Fruit fly (Drosophila melanogaster) whole organism, prepupa: ENCODE results near the gene amos.
A peak's percentile ranks its signal among the peaks of the same experiment; 100 is the strongest.

ENCODE experiments used
- CG10631 ChIP-seq: fragments of 200-800 bp; sonication (Bioruptor generic); optimal IDR thresholded peaks from 2 replicates; lab custom pipeline; 2016; ENCODE audit warnings: missing biosample characterization, missing genetic modification characterization
- CG10669 ChIP-seq: fragments of 200-800 bp; sonication (Bioruptor generic); optimal IDR thresholded peaks from 3 replicates; lab custom pipeline; 2018; ENCODE audit warnings: missing biosample characterization, mild to moderate bottlenecking, missing genetic modification characterization, moderate library complexity
- CG11294 ChIP-seq: fragments of 200-800 bp; sonication (Bioruptor generic); IDR thresholded peaks from 2 replicates; pipeline ENCODE4 v1.3.6; 2022; ENCODE audit warnings: missing biosample characterization, missing genetic modification characterization
- CG11762 ChIP-seq: fragments of 200-800 bp; sonication (Bioruptor generic); optimal IDR thresholded peaks from 3 replicates; lab custom pipeline; 2016; ENCODE audit warnings: missing biosample characterization, missing genetic modification characterization; ENCODE audit not compliant: insufficient read depth
- CG11902 ChIP-seq: fragments of 200-800 bp; sonication (Bioruptor generic); optimal IDR thresholded peaks from 3 replicates; lab custom pipeline; 2016; ENCODE audit warnings: missing biosample characterization, missing genetic modification characterization
- CG15336 ChIP-seq: fragments of 200-800 bp; sonication (Bioruptor generic); IDR thresholded peaks from 2 replicates; pipeline ENCODE4 v1.3.6; 2022; ENCODE audit warnings: missing biosample characterization, missing genetic modification characterization
- CG1621 ChIP-seq: fragments of 200-800 bp; sonication (Bioruptor generic); optimal IDR thresholded peaks from 3 replicates; lab custom pipeline; 2018; ENCODE audit warnings: missing biosample characterization, mild to moderate bottlenecking, missing genetic modification characterization
- CG16779 ChIP-seq: fragments of 200-800 bp; sonication (Bioruptor generic); optimal IDR thresholded peaks from 3 replicates; lab custom pipeline; 2017; ENCODE audit warnings: missing biosample characterization, mild to moderate bottlenecking, missing genetic modification characterization
- CG3032 ChIP-seq: fragments of 200-800 bp; optimal IDR thresholded peaks from 2 replicates; lab custom pipeline; 2019; ENCODE audit warnings: missing biosample characterization, mild to moderate bottlenecking, missing genetic modification characterization, moderate library complexity
- CG32006 ChIP-seq: fragments of 200-800 bp; sonication (Bioruptor generic); optimal IDR thresholded peaks from 3 replicates; lab custom pipeline; 2017; ENCODE audit warnings: missing biosample characterization, mild to moderate bottlenecking, missing genetic modification characterization
- CG34406 ChIP-seq: fragments of 200-800 bp; sonication (Bioruptor generic); optimal IDR thresholded peaks from 3 replicates; lab custom pipeline; 2016; ENCODE audit warnings: missing biosample characterization, missing genetic modification characterization
- CG4318 ChIP-seq: fragments of 200-800 bp; sonication (Bioruptor generic); optimal IDR thresholded peaks from 3 replicates; lab custom pipeline; 2017; ENCODE audit warnings: missing biosample characterization, mild to moderate bottlenecking, missing genetic modification characterization
- CG6163 ChIP-seq: fragments of 200-800 bp; sonication (Bioruptor generic); IDR thresholded peaks from 3 replicates; pipeline ENCODE4 v1.3.6; 2022; ENCODE audit warnings: missing biosample characterization, missing genetic modification characterization
- CG6792 ChIP-seq: fragments of 200-800 bp; sonication (Bioruptor generic); optimal IDR thresholded peaks from 3 replicates; lab custom pipeline; 2016; ENCODE audit warnings: missing biosample characterization, missing genetic modification characterization
- CG6854 ChIP-seq: fragments of 200-800 bp; sonication (Bioruptor generic); optimal IDR thresholded peaks from 2 replicates; lab custom pipeline; 2017; ENCODE audit warnings: missing biosample characterization, mild to moderate bottlenecking, missing genetic modification characterization
- CG7368 ChIP-seq: fragments of 200-800 bp; sonication (Bioruptor generic); optimal IDR thresholded peaks from 3 replicates; lab custom pipeline; 2016; ENCODE audit warnings: missing biosample characterization, missing genetic modification characterization
- CG8119 ChIP-seq: fragments of 200-800 bp; sonication (Bioruptor generic); IDR thresholded peaks from 3 replicates; pipeline ENCODE4 v1.3.6; 2022; ENCODE audit warnings: missing biosample characterization, missing genetic modification characterization
- CG8632 ChIP-seq: fragments of 200-800 bp; sonication (Bioruptor generic); optimal IDR thresholded peaks from 3 replicates; lab custom pipeline; 2016; ENCODE audit warnings: missing biosample characterization, missing genetic modification characterization
- CG9139 ChIP-seq: fragments of 200-800 bp; sonication (Bioruptor generic); optimal IDR thresholded peaks from 3 replicates; lab custom pipeline; 2017; ENCODE audit warnings: missing biosample characterization, mild to moderate bottlenecking, missing genetic modification characterization
- Eip78C ChIP-seq: fragments of 200-800 bp; sonication (Bioruptor generic); peaks from one replicate; lab custom pipeline; 2016; ENCODE audit warnings: missing biosample characterization, missing genetic modification characterization
- Eip93F ChIP-seq: fragments of 200-800 bp; sonication (Bioruptor generic); optimal IDR thresholded peaks from 2 replicates; lab custom pipeline; 2016; ENCODE audit warnings: missing biosample characterization, mild to moderate bottlenecking, missing genetic modification characterization
- Ets21C ChIP-seq: fragments of 200-800 bp; sonication (Bioruptor generic); optimal IDR thresholded peaks from 3 replicates; lab custom pipeline; 2016; ENCODE audit warnings: missing biosample characterization, missing genetic modification characterization
- Ets96B ChIP-seq: fragments of 200-800 bp; optimal IDR thresholded peaks from 2 replicates; lab custom pipeline; 2019; ENCODE audit warnings: missing biosample characterization, mild to moderate bottlenecking, missing genetic modification characterization, moderate library complexity
- Gug ChIP-seq: fragments of 200-800 bp; sonication (Bioruptor generic); IDR thresholded peaks from 2 replicates; pipeline ENCODE4 v1.3.6; 2022; ENCODE audit warnings: missing biosample characterization, missing genetic modification characterization
- Hr38 ChIP-seq: sonication (Bioruptor generic); optimal IDR thresholded peaks from 2 replicates; lab custom pipeline; 2016; ENCODE audit warnings: missing biosample characterization, missing genetic modification characterization
- Lpt ChIP-seq: fragments of 200-800 bp; sonication (Bioruptor generic); optimal IDR thresholded peaks from 3 replicates; lab custom pipeline; 2016; ENCODE audit warnings: missing biosample characterization, missing genetic modification characterization
- Met ChIP-seq: fragments of 200-800 bp; sonication (Bioruptor generic); optimal IDR thresholded peaks from 3 replicates; lab custom pipeline; 2016; ENCODE audit warnings: missing biosample characterization, missing genetic modification characterization
- OdsH ChIP-seq: fragments of 200-800 bp; sonication (Bioruptor generic); optimal IDR thresholded peaks from 3 replicates; lab custom pipeline; 2016; ENCODE audit warnings: missing biosample characterization, missing genetic modification characterization
- Smox ChIP-seq: fragments of 200-800 bp; sonication (Bioruptor generic); optimal IDR thresholded peaks from 3 replicates; lab custom pipeline; 2016; ENCODE audit warnings: missing biosample characterization, missing genetic modification characterization
- Sox102F ChIP-seq: fragments of 200-800 bp; sonication (Bioruptor generic); optimal IDR thresholded peaks from 2 replicates; lab custom pipeline; 2016; ENCODE audit warnings: missing biosample characterization, mild to moderate bottlenecking, missing genetic modification characterization
- Sox14 ChIP-seq: fragments of 200-800 bp; sonication (Bioruptor generic); optimal IDR thresholded peaks from 3 replicates; lab custom pipeline; 2016; ENCODE audit warnings: missing biosample characterization, missing genetic modification characterization
- Sox15 ChIP-seq: fragments of 200-800 bp; sonication (Bioruptor generic); optimal IDR thresholded peaks from 3 replicates; lab custom pipeline; 2016; ENCODE audit warnings: missing biosample characterization, missing genetic modification characterization
- achi ChIP-seq: fragments of 200-800 bp; sonication (Bioruptor generic); optimal IDR thresholded peaks from 3 replicates; lab custom pipeline; 2016; ENCODE audit warnings: missing biosample characterization, missing genetic modification characterization
- acj6 ChIP-seq: fragments of 200-800 bp; sonication (Bioruptor generic); optimal IDR thresholded peaks from 3 replicates; lab custom pipeline; 2016; ENCODE audit warnings: missing biosample characterization, missing genetic modification characterization
- cyc ChIP-seq: fragments of 200-800 bp; sonication (Bioruptor generic); optimal IDR thresholded peaks from 3 replicates; lab custom pipeline; 2016; ENCODE audit warnings: missing biosample characterization, missing genetic modification characterization
- dac ChIP-seq: fragments of 200-800 bp; sonication (Bioruptor generic); optimal IDR thresholded peaks from 2 replicates; lab custom pipeline; 2017; ENCODE audit warnings: missing biosample characterization, mild to moderate bottlenecking, missing genetic modification characterization
- esn ChIP-seq: fragments of 200-800 bp; sonication (Bioruptor generic); optimal IDR thresholded peaks from 2 replicates; lab custom pipeline; 2016; ENCODE audit warnings: missing biosample characterization, mild to moderate bottlenecking, missing genetic modification characterization, moderate library complexity
- fd85E ChIP-seq: fragments of 200-800 bp; sonication (Bioruptor generic); optimal IDR thresholded peaks from 3 replicates; lab custom pipeline; 2016; ENCODE audit warnings: missing biosample characterization, missing genetic modification characterization
- fkh ChIP-seq: fragments of 200-800 bp; sonication (Bioruptor generic); optimal IDR thresholded peaks from 3 replicates; lab custom pipeline; 2017; ENCODE audit warnings: missing biosample characterization, mild to moderate bottlenecking, missing genetic modification characterization, moderate library complexity
- lz ChIP-seq: fragments of 200-800 bp; sonication (Bioruptor generic); optimal IDR thresholded peaks from 3 replicates; lab custom pipeline; 2016; ENCODE audit warnings: missing biosample characterization, missing genetic modification characterization
- net ChIP-seq: fragments of 200-800 bp; sonication (Bioruptor generic); optimal IDR thresholded peaks from 3 replicates; lab custom pipeline; 2016; ENCODE audit warnings: missing biosample characterization, missing genetic modification characterization
- salr ChIP-seq, 2 experiments: fragments of 200-800 bp; sonication (Bioruptor generic); optimal IDR thresholded peaks; 3 replicates each; lab custom pipeline; 2016 to 2018; ENCODE audit warnings: missing biosample characterization in 2 of 2, missing genetic modification characterization in 2 of 2, mild to moderate bottlenecking in 1 of 2
- ss ChIP-seq, 2 experiments: fragments of 200-800 bp; sonication (Bioruptor generic); optimal IDR thresholded peaks; 2 replicates in 1 of 2; 3 replicates in 1 of 2; lab custom pipeline; 2017 to 2018; ENCODE audit warnings: mild to moderate bottlenecking in 2 of 2, missing biosample characterization in 2 of 2, missing genetic modification characterization in 2 of 2, moderate library complexity in 1 of 2
- svp ChIP-seq: fragments of 200-800 bp; sonication (Bioruptor generic); peaks from one replicate; lab custom pipeline; 2016; ENCODE audit warnings: missing biosample characterization, missing genetic modification characterization
- vri ChIP-seq: fragments of 200-800 bp; sonication (Bioruptor generic); optimal IDR thresholded peaks from 3 replicates; lab custom pipeline; 2016; ENCODE audit warnings: missing biosample characterization, mild to moderate bottlenecking, missing genetic modification characterization

Gene amos

dm6 chr2L:18554205-18554604, 42.5 kb downstream of the amos start (continued):
- no peak for TF ChIP-seq Smox
- no peak for TF ChIP-seq CG11294 (GFP tag; lab: Robert Waterston, UW)
- TF ChIP-seq Ets96B (tag; lab: Kevin White, UChicago) = no peak
- no peak for TF ChIP-seq CG10669 (GFP tag; lab: Kevin White, UChicago)
- TF ChIP-seq acj6 (GFP tag; lab: Kevin White, UChicago) = no peak
- TF ChIP-seq OdsH (GFP tag; lab: Kevin White, UChicago) = peak; percentile 0
- no peak for TF ChIP-seq Gug (GFP tag; lab: Robert Waterston, UW)
- TF ChIP-seq CG6163 (GFP tag; lab: Robert Waterston, UW) = peak; percentile 40; the same call in 1 of the 3 replicates
- TF ChIP-seq Ets21C = no peak
- peak; percentile 13 for TF ChIP-seq Eip78C (GFP tag; lab: Kevin White, UChicago)
- TF ChIP-seq Eip93F (GFP tag; lab: Kevin White, UChicago) = no peak
- TF ChIP-seq CG32006 (GFP tag; lab: Kevin White, UChicago) = peak; percentile 50
- TF ChIP-seq CG6792 (GFP tag; lab: Kevin White, UChicago) = no peak
- TF ChIP-seq Sox15 (GFP tag; lab: Kevin White, UChicago) = no peak
- TF ChIP-seq Met (GFP tag; lab: Kevin White, UChicago) = no peak
- TF ChIP-seq CG16779 (tag; lab: Kevin White, UChicago) = no peak
- no peak for TF ChIP-seq ss (GFP tag; optimal IDR thresholded peaks at IDR 0.05; lab: Kevin White, UChicago)

- TF ChIP-seq Eip78C (GFP tag; lab: Kevin White, UChicago) = peak; percentile 20
- TF ChIP-seq Lpt = no peak
- no peak for TF ChIP-seq CG16779 (tag; lab: Kevin White, UChicago)
- no peak for TF ChIP-seq lz (GFP tag; lab: Kevin White, UChicago)
- no peak for TF ChIP-seq net (GFP tag; lab: Kevin White, UChicago)
- TF ChIP-seq achi (GFP tag; lab: Kevin White, UChicago) = no peak
- TF ChIP-seq vri (GFP tag; lab: Kevin White, UChicago) = peak; percentile 68
- no peak for TF ChIP-seq fd85E (GFP tag; lab: Kevin White, UChicago)
- TF ChIP-seq esn (GFP tag; lab: Kevin White, UChicago) = no peak
- no peak for TF ChIP-seq CG11294 (GFP tag; lab: Robert Waterston, UW)
- no peak for TF ChIP-seq CG3032 (tag; lab: Kevin White, UChicago)
- no peak for TF ChIP-seq ss (GFP tag; optimal IDR thresholded peaks at IDR 0.05; lab: Kevin White, UChicago)
- TF ChIP-seq Sox14 = no peak
- TF ChIP-seq Ets96B (tag; lab: Kevin White, UChicago) = no peak
- TF ChIP-seq fkh (GFP tag; lab: Kevin White, UChicago) = peak; percentile 66
- no peak for TF ChIP-seq CG6163 (GFP tag; lab: Robert Waterston, UW)
- no peak for TF ChIP-seq OdsH (GFP tag; lab: Kevin White, UChicago)
- TF ChIP-seq dac = no peak
These were observed 47.3 kb downstream of the amos start for dm6 chr2L:18549470-18549869.

- TF ChIP-seq acj6 (GFP tag; lab: Kevin White, UChicago) (peak; percentile 6), Gug (GFP tag; lab: Robert Waterston, UW) (peak; percentile 64), CG9139 (GFP tag; lab: Kevin White, UChicago) (no peak), CG32006 (GFP tag; lab: Kevin White, UChicago) (peak; percentile 79), dac (no peak), CG6792 (GFP tag; lab: Kevin White, UChicago) (no peak), CG7368 (no peak), CG4318 (GFP tag; lab: Kevin White, UChicago) (peak; percentile 54), Smox (no peak), salr (GFP tag; optimal IDR thresholded peaks at IDR 0.05; lab: Kevin White, UChicago) (peak in 1 of 2 experiments; percentile 5), Sox15 (GFP tag; lab: Kevin White, UChicago) (no peak), cyc (no peak), Met (GFP tag; lab: Kevin White, UChicago) (no peak), Eip78C (GFP tag; lab: Kevin White, UChicago) (peak; percentile 83), OdsH (GFP tag; lab: Kevin White, UChicago) (peak; percentile 53), Ets21C (no peak), CG34406 (GFP tag; lab: Kevin White, UChicago) (no peak), CG6163 (GFP tag; lab: Robert Waterston, UW) (peak; percentile 16; the same call in 1 of the 3 replicates), vri (GFP tag; lab: Kevin White, UChicago) (no peak), CG10631 (GFP tag; lab: Kevin White, UChicago) (peak; percentile 4), CG6854 (GFP tag; lab: Kevin White, UChicago) (no peak), achi (GFP tag; lab: Kevin White, UChicago) (peak; percentile 22), CG11902 (GFP tag; lab: Kevin White, UChicago) (no peak), CG11294 (GFP tag; lab: Robert Waterston, UW) (peak; percentile 34), Sox102F (GFP tag; lab: Kevin White, UChicago) (no peak), CG1621 (tag; lab: Kevin White, UChicago) (no peak), Hr38 (GFP tag; lab: Kevin White, UChicago) (no peak), CG15336 (GFP tag; lab: Robert Waterston, UW) (peak; percentile 86), CG8119 (peak; percentile 84), CG8632 (GFP tag; lab: Kevin White, UChicago) (no peak), CG11762 (no peak), svp (GFP tag; lab: Kevin White, UChicago) (no peak), Ets96B (tag; lab: Kevin White, UChicago) (no peak)
These were observed 48.0 kb downstream of the amos start for dm6 chr2L:18548753-18549152.
